Fruit fly (Drosophila melanogaster): ENCODE data around the gene hd.

DNA sequence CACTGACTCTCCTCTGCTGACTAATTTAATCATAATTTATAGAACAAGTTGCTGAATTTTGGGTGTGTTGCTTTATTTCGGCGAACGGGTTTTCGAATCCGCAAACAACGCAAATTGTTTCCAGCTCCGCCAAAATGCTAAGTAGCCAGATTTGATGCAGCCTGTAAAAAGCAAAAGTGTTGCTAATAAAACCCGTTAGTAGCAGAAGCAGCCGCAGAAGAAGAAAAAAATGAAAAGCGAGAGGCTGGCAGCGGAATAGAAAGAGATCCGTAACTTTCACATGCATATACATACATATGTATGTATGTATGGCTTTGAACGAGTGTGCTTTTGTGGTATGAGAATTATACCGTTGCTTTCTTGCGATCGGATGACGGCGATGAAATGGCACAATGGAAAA lies 17.3 kb upstream of the hd start:
- TF ChIP-seq salr (GFP tag; optimal IDR thresholded peaks at IDR 0.05) (no peak), CG6276 (GFP tag; optimal IDR thresholded peaks at IDR 0.05) (no peak), Blimp-1 (GFP tag; optimal IDR thresholded peaks at IDR 0.05) (peak; percentile 61), CG9139 (GFP tag; optimal IDR thresholded peaks at IDR 0.05) (no peak), CG6854 (GFP tag; optimal IDR thresholded peaks at IDR 0.05) (no peak), net (GFP tag; optimal IDR thresholded peaks at IDR 0.05) (no peak), Ets21C (GFP tag; optimal IDR thresholded peaks at IDR 0.05) (no peak), Sox102F (GFP tag; optimal IDR thresholded peaks at IDR 0.05) (no peak)
